Fruit fly (Drosophila melanogaster) whole organism, embryonic: ENCODE measurements around the gene CG15404.
A peak's percentile ranks its signal among the peaks of the same experiment; 100 is the strongest.

Experiments
- Abd-B ChIP-seq: fragments of 200-800 bp; sonication (Bioruptor generic); optimal IDR thresholded peaks from 2 replicates; lab custom pipeline; 2018; ENCODE audit warnings: missing biosample characterization, mild to moderate bottlenecking, missing genetic modification characterization, moderate library complexity
- Antp ChIP-seq: fragments of 200-800 bp; sonication (Bioruptor generic); optimal IDR thresholded peaks from 3 replicates; lab custom pipeline; 2016; ENCODE audit warnings: missing biosample characterization, missing genetic modification characterization
- Atf6 ChIP-seq: fragments of 200-800 bp; sonication (Bioruptor generic); IDR thresholded peaks from 2 replicates; pipeline ENCODE4 v1.3.6; 2022; ENCODE audit warnings: missing biosample characterization, missing genetic modification characterization
- BtbVII ChIP-seq: fragments of 200-800 bp; sonication (Bioruptor generic); optimal IDR thresholded peaks from 3 replicates; lab custom pipeline; 2017; ENCODE audit warnings: missing biosample characterization, mild to moderate bottlenecking, missing genetic modification characterization
- C15 ChIP-seq: fragments of 200-800 bp; sonication (Bioruptor generic); IDR thresholded peaks from 3 replicates; pipeline ENCODE4 v1.3.6; 2022; ENCODE audit warnings: missing biosample characterization, missing genetic modification characterization
- CG12659 ChIP-seq: fragments of 200-800 bp; sonication (Bioruptor generic); optimal IDR thresholded peaks from 3 replicates; lab custom pipeline; 2017; ENCODE audit warnings: mild to moderate bottlenecking, missing biosample characterization, missing genetic modification reagents, missing genetic modification characterization
- CG13424 ChIP-seq: fragments of 200-800 bp; sonication (Bioruptor generic); optimal IDR thresholded peaks from 2 replicates; lab custom pipeline; 2019; ENCODE audit warnings: missing biosample characterization, mild to moderate bottlenecking, missing genetic modification characterization, moderate library complexity
- CG14710 ChIP-seq: fragments of 200-800 bp; sonication (Bioruptor generic); optimal IDR thresholded peaks from 3 replicates; lab custom pipeline; 2019; ENCODE audit warnings: missing biosample characterization, mild to moderate bottlenecking, missing genetic modification characterization, moderate library complexity
- CG15269 ChIP-seq: fragments of 200-800 bp; sonication (Bioruptor generic); optimal IDR thresholded peaks from 2 replicates; lab custom pipeline; 2018; ENCODE audit warnings: missing biosample characterization, mild to moderate bottlenecking, missing genetic modification characterization, moderate library complexity
- CG15601 ChIP-seq: fragments of 200-800 bp; sonication (Bioruptor generic); optimal IDR thresholded peaks from 3 replicates; lab custom pipeline; 2019; ENCODE audit warnings: missing biosample characterization, mild to moderate bottlenecking, missing genetic modification characterization, moderate library complexity
- CG1647 ChIP-seq: fragments of 200-800 bp; sonication (Bioruptor generic); optimal IDR thresholded peaks from 3 replicates; lab custom pipeline; 2016; ENCODE audit warnings: missing biosample characterization, missing genetic modification characterization
- CG16779 ChIP-seq: fragments of 200-800 bp; sonication (Bioruptor generic); IDR thresholded peaks from 2 replicates; pipeline ENCODE4 v1.3.6; 2022; ENCODE audit warnings: missing biosample characterization, missing genetic modification characterization
- CG17359 ChIP-seq: fragments of 200-800 bp; sonication (Bioruptor generic); optimal IDR thresholded peaks from 3 replicates; lab custom pipeline; 2018; ENCODE audit warnings: missing biosample characterization, mild to moderate bottlenecking, missing genetic modification characterization, moderate library complexity
- CG18011 ChIP-seq: fragments of 200-800 bp; sonication (Bioruptor generic); optimal IDR thresholded peaks from 2 replicates; lab custom pipeline; 2017; ENCODE audit warnings: missing biosample characterization, missing genetic modification characterization, mild to moderate bottlenecking, moderate library complexity, missing genotype
- CG18619 ChIP-seq: fragments of 200-800 bp; sonication (Bioruptor generic); optimal IDR thresholded peaks from 3 replicates; lab custom pipeline; 2017; ENCODE audit warnings: missing biosample characterization, mild to moderate bottlenecking, missing genetic modification characterization
- CG2678 ChIP-seq: fragments of 200-800 bp; sonication (Bioruptor generic); optimal IDR thresholded peaks from 3 replicates; lab custom pipeline; 2019; ENCODE audit warnings: missing biosample characterization, mild to moderate bottlenecking, missing genetic modification characterization, moderate library complexity
- CG2712 ChIP-seq: fragments of 200-800 bp; optimal IDR thresholded peaks from 3 replicates; lab custom pipeline; 2019; ENCODE audit warnings: missing biosample characterization, mild to moderate bottlenecking, missing genetic modification characterization, moderate library complexity
- CG30431 ChIP-seq: fragments of 200-800 bp; sonication (Bioruptor generic); optimal IDR thresholded peaks from 2 replicates; lab custom pipeline; 2017; ENCODE audit warnings: missing biosample characterization, missing genetic modification characterization
- CG5245 ChIP-seq: fragments of 200-800 bp; sonication (Bioruptor generic); optimal IDR thresholded peaks from 3 replicates; lab custom pipeline; 2016; ENCODE audit warnings: missing biosample characterization, missing genetic modification characterization
- CG8944 ChIP-seq: fragments of 200-800 bp; sonication (Bioruptor generic); optimal IDR thresholded peaks from 3 replicates; lab custom pipeline; 2016; ENCODE audit warnings: missing biosample characterization, missing genetic modification characterization
- CG9727 ChIP-seq: fragments of 200-800 bp; sonication (Bioruptor generic); optimal IDR thresholded peaks from 3 replicates; lab custom pipeline; 2017; ENCODE audit warnings: missing biosample characterization, mild to moderate bottlenecking, missing genetic modification characterization
- CG9797 ChIP-seq: fragments of 200-800 bp; sonication (Bioruptor generic); optimal IDR thresholded peaks from 3 replicates; lab custom pipeline; 2018; ENCODE audit warnings: missing biosample characterization, mild to moderate bottlenecking, missing genetic modification characterization
- Dek ChIP-seq: fragments of 200-800 bp; sonication (Bioruptor generic); optimal IDR thresholded peaks from 3 replicates; lab custom pipeline; 2019; ENCODE audit warnings: missing biosample characterization, mild to moderate bottlenecking, missing genetic modification characterization, moderate library complexity
- H2.0 ChIP-seq: fragments of 200-800 bp; sonication (Bioruptor generic); IDR thresholded peaks from 2 replicates; pipeline ENCODE4 v1.3.6; 2022; ENCODE audit warnings: missing biosample characterization, missing genetic modification characterization
- Hsf ChIP-seq: fragments of 200-800 bp; sonication (Bioruptor generic); optimal IDR thresholded peaks from 3 replicates; lab custom pipeline; 2016; ENCODE audit warnings: missing biosample characterization, missing genetic modification characterization
- Nf-YC ChIP-seq: fragments of 200-800 bp; optimal IDR thresholded peaks from 3 replicates; lab custom pipeline; 2019; ENCODE audit warnings: missing biosample characterization, mild to moderate bottlenecking, missing genetic modification characterization, moderate library complexity
- bowl ChIP-seq: fragments of 200-800 bp; sonication (Bioruptor generic); IDR thresholded peaks from 2 replicates; pipeline ENCODE4 v1.3.6; 2022; ENCODE audit warnings: missing biosample characterization, missing genetic modification characterization
- cas ChIP-seq: fragments of 200-800 bp; sonication (Bioruptor generic); IDR thresholded peaks from 2 replicates; pipeline ENCODE4 v1.3.6; 2022; ENCODE audit warnings: missing biosample characterization, missing genetic modification characterization
- cwo ChIP-seq: fragments of 200-800 bp; sonication (Bioruptor generic); optimal IDR thresholded peaks from 3 replicates; lab custom pipeline; 2017; ENCODE audit warnings: missing biosample characterization, missing genetic modification characterization, mild to moderate bottlenecking, moderate library complexity, missing genetic modification reagents
- danr ChIP-seq: fragments of 200-800 bp; sonication (Bioruptor generic); IDR thresholded peaks from 2 replicates; pipeline ENCODE4 v1.3.6; 2022; ENCODE audit warnings: missing biosample characterization, missing genetic modification characterization
- dati ChIP-seq: fragments of 200-800 bp; sonication (Bioruptor generic); IDR thresholded peaks from 2 replicates; pipeline ENCODE4 v1.3.6; 2022; ENCODE audit warnings: missing biosample characterization, missing genetic modification characterization
- dpn ChIP-seq, 2 experiments: fragments of 200-800 bp; sonication (Bioruptor generic); optimal IDR thresholded peaks; 3 replicates each; lab custom pipeline; 2016; ENCODE audit warnings: missing biosample characterization in 2 of 2, missing genetic modification characterization in 2 of 2
- eve ChIP-seq, 2 experiments: fragments of >200 bp; optimal IDR thresholded peaks; 2 replicates each; lab custom pipeline; 2017; ENCODE audit warnings: missing biosample characterization in 2 of 2, missing genetic modification characterization in 2 of 2
- grn ChIP-seq: fragments of 200-800 bp; sonication (Bioruptor generic); optimal IDR thresholded peaks from 3 replicates; lab custom pipeline; 2017; ENCODE audit warnings: missing biosample characterization, missing genetic modification characterization
- gsb-n ChIP-seq: fragments of 200-800 bp; sonication (Bioruptor generic); optimal IDR thresholded peaks from 3 replicates; lab custom pipeline; 2018; ENCODE audit warnings: missing biosample characterization, mild to moderate bottlenecking, missing genetic modification characterization
- jumu ChIP-seq: fragments of 200-800 bp; sonication (Bioruptor generic); optimal IDR thresholded peaks from 3 replicates; lab custom pipeline; 2016; ENCODE audit warnings: missing biosample characterization, missing genetic modification characterization
- ken ChIP-seq: fragments of 200-800 bp; sonication (Bioruptor generic); IDR thresholded peaks from 3 replicates; pipeline ENCODE4 v1.3.6; 2022; ENCODE audit warnings: missing biosample characterization, missing genetic modification characterization
- knrl ChIP-seq: fragments of 200-800 bp; sonication (Bioruptor generic); IDR thresholded peaks from 3 replicates; pipeline ENCODE4 v1.3.6; 2022; ENCODE audit warnings: missing biosample characterization, missing genetic modification characterization; ENCODE audit not compliant: partially characterized antibody
- lbe ChIP-seq: fragments of 200-800 bp; sonication (Bioruptor generic); optimal IDR thresholded peaks from 2 replicates; lab custom pipeline; 2016; ENCODE audit warnings: missing biosample characterization, mild to moderate bottlenecking, missing genetic modification characterization
- lmd ChIP-seq: fragments of 200-800 bp; sonication (Bioruptor generic); IDR thresholded peaks from 2 replicates; pipeline ENCODE4 v1.3.6; 2022; ENCODE audit warnings: missing biosample characterization, missing genetic modification characterization
- lola ChIP-seq, 3 experiments: fragments of >200 bp in 2 of 3; fragments of 200-800 bp in 1 of 3; sonication (Bioruptor generic) in 1 of 3; optimal IDR thresholded peaks; 2 replicates each; lab custom pipeline; 2017 to 2019; ENCODE audit warnings: missing biosample characterization in 3 of 3, missing genetic modification characterization in 3 of 3, mild to moderate bottlenecking in 1 of 3, moderate library complexity in 1 of 3
- mirr ChIP-seq: fragments of 200-800 bp; sonication (Bioruptor generic); optimal IDR thresholded peaks from 3 replicates; lab custom pipeline; 2018; ENCODE audit warnings: missing biosample characterization, mild to moderate bottlenecking, missing genetic modification characterization
- mld ChIP-seq: fragments of 200-800 bp; sonication (Bioruptor generic); IDR thresholded peaks from 3 replicates; pipeline ENCODE4 v1.3.6; 2022; ENCODE audit warnings: missing biosample characterization, missing genetic modification characterization; ENCODE audit not compliant: partially characterized antibody
- nau ChIP-seq: fragments of 200-800 bp; sonication (Bioruptor generic); optimal IDR thresholded peaks from 3 replicates; lab custom pipeline; 2017; ENCODE audit warnings: missing biosample characterization, mild to moderate bottlenecking, missing genetic modification characterization, missing genetic modification reagents
- onecut ChIP-seq: fragments of 200-800 bp; sonication (Bioruptor generic); IDR thresholded peaks from 2 replicates; pipeline ENCODE4 v1.3.6; 2022; ENCODE audit warnings: missing biosample characterization, missing genetic modification characterization
- pnt ChIP-seq: fragments of 200-800 bp; sonication (Bioruptor generic); optimal IDR thresholded peaks from 3 replicates; lab custom pipeline; 2016; ENCODE audit warnings: missing biosample characterization, missing genetic modification characterization
- repo ChIP-seq: fragments of 200-800 bp; sonication (Bioruptor generic); optimal IDR thresholded peaks from 2 replicates; lab custom pipeline; 2016; ENCODE audit warnings: missing biosample characterization, missing genetic modification characterization
- ro ChIP-seq: fragments of 200-800 bp; sonication (Bioruptor generic); IDR thresholded peaks from 2 replicates; pipeline ENCODE4 v1.3.6; 2022; ENCODE audit warnings: missing biosample characterization, missing genetic modification characterization
- sima ChIP-seq: fragments of 200-800 bp; sonication (Bioruptor generic); optimal IDR thresholded peaks from 2 replicates; lab custom pipeline; 2016; ENCODE audit warnings: missing biosample characterization, missing genetic modification characterization

CG15404 gene

DNA sequence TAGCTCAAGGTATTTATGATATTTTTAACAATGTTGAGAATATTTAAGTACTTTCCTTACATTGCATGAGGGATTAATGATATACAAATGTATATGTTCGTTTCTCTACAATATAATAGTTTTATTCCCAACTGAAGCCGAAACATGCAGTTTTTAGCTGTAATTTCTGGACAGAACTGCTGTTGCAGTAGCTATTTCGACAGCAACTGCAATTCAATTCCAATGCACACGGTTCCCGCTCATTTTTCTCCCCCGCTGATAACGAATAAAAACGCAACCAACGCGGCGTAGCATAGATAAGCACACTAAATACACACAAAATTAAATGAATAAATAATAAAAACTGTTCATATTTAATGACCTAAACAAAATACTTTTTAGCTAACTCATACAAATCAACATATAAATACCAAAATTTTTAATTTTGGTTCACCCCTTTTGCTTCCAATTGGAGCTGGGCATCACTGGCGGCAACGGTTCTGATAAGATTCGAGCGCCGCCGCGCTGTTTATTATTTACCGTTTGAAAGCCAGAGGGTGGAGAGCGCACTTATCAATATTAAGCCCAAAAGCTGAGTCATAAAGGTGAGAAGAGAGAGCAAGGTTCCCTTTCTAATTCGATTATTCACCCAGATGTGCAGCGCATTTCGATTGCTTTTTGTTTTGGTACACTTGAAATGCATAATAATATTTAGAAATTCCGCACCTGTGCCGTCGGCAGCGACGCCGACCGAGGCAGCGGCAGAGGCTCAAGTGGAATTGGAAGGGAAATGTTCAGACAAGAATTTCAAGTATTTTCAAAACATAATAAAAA is 15.3 kb upstream of the CG15404 start (continued):
- TF ChIP-seq BtbVII (GFP tag; lab: Kevin White, UChicago): peak; percentile 8
- TF ChIP-seq dati (GFP tag; lab: Robert Waterston, UW): no peak
- TF ChIP-seq H2.0 (GFP tag; lab: Robert Waterston, UW): peak; percentile 42; the same call in 1 of the 2 replicates
- no peak for TF ChIP-seq mld (GFP tag; lab: Robert Waterston, UW)
- no peak for TF ChIP-seq grn (GFP tag; lab: Kevin White, UChicago)
- no peak; the same call in 1 of the 2 replicates for TF ChIP-seq Atf6
- no peak for TF ChIP-seq ro (GFP tag; lab: Robert Waterston, UW)
- TF ChIP-seq pnt (GFP tag; lab: Kevin White, UChicago): no peak
- no peak for TF ChIP-seq dpn (GFP tag; optimal IDR thresholded peaks at IDR 0.05; lab: Kevin White, UChicago)
- TF ChIP-seq ken (GFP tag; lab: Robert Waterston, UW): 0 out of 3 replicates have a peak, but pooled peaks have one; percentile 17
- TF ChIP-seq gsb-n (tag; lab: Kevin White, UChicago): peak; percentile 6
- peak in 1 of 3 experiments; percentile 47 for TF ChIP-seq lola (GFP tag; optimal IDR thresholded peaks at IDR 0.05; lab: Kevin White, UChicago)
- TF ChIP-seq CG30431 (GFP tag; lab: Kevin White, UChicago): no peak
- no peak for TF ChIP-seq CG16779 (GFP tag; lab: Robert Waterston, UW)
- TF ChIP-seq Dek (tag; lab: Kevin White, UChicago): no peak
- TF ChIP-seq cas: no peak
- no peak for TF ChIP-seq cwo (GFP tag; lab: Kevin White, UChicago)
- TF ChIP-seq CG15269 (tag; lab: Kevin White, UChicago): peak; percentile 34
- TF ChIP-seq mirr (GFP tag; lab: Kevin White, UChicago): no peak
- TF ChIP-seq bowl (GFP tag; lab: Robert Waterston, UW): no peak
- no peak for TF ChIP-seq CG5245 (GFP tag; lab: Kevin White, UChicago)
- no peak for TF ChIP-seq Nf-YC (tag; lab: Kevin White, UChicago)
- no peak for TF ChIP-seq lbe (GFP tag; lab: Kevin White, UChicago)
- peak; percentile 33 for TF ChIP-seq CG13424 (tag; lab: Kevin White, UChicago)
- peak; percentile 5 for TF ChIP-seq jumu (GFP tag; lab: Kevin White, UChicago)
- TF ChIP-seq CG12659 (GFP tag; lab: Kevin White, UChicago): no peak
- no peak for TF ChIP-seq danr
- TF ChIP-seq Antp (GFP tag; lab: Kevin White, UChicago): no peak
- no peak for TF ChIP-seq CG1647 (GFP tag; lab: Kevin White, UChicago)
- TF ChIP-seq eve (GFP tag; optimal IDR thresholded peaks at IDR 0.05; lab: Kevin White, UChicago): peak in 1 of 2 experiments; percentile 47
- no peak for TF ChIP-seq onecut (GFP tag; lab: Robert Waterston, UW)
- TF ChIP-seq knrl (GFP tag; lab: Robert Waterston, UW): 0 out of 3 replicates have a peak, but pooled peaks have one; percentile 9
- TF ChIP-seq CG9727 (GFP tag; lab: Kevin White, UChicago): peak; percentile 22
- TF ChIP-seq Abd-B (GFP tag; lab: Kevin White, UChicago): no peak
- no peak for TF ChIP-seq CG18011
- no peak for TF ChIP-seq CG9797 (GFP tag; lab: Kevin White, UChicago)
- no peak for TF ChIP-seq CG17359 (tag; lab: Kevin White, UChicago)
- no peak for TF ChIP-seq sima (GFP tag; lab: Kevin White, UChicago)
- TF ChIP-seq CG14710 (tag; lab: Kevin White, UChicago): peak; percentile 45
- no peak for TF ChIP-seq repo (GFP tag; lab: Kevin White, UChicago)
- peak; percentile 30; the same call in 1 of the 2 replicates for TF ChIP-seq lmd (GFP tag; lab: Robert Waterston, UW)
- TF ChIP-seq CG8944 (GFP tag; lab: Kevin White, UChicago): no peak
- peak; percentile 43 for TF ChIP-seq CG2678
- no peak for TF ChIP-seq CG18619 (GFP tag; lab: Kevin White, UChicago)
- TF ChIP-seq nau (GFP tag; lab: Kevin White, UChicago): peak; percentile 7
- TF ChIP-seq CG15601 (tag; lab: Kevin White, UChicago): peak; percentile 19
- TF ChIP-seq C15: no peak
- no peak for TF ChIP-seq Hsf
- peak; percentile 54 for TF ChIP-seq CG2712 (tag; lab: Kevin White, UChicago)
